Worm (Caenorhabditis elegans) whole organism, L4/young adult: ENCODE data around the gene F39B3.3.
"Not testable (repeated sequence)": the region's sequence is repeated elsewhere in the genome, so short reads cannot be mapped to it uniquely, and the experiment has no call there.

Source experiments
- W03F9.2 ChIP-seq: fragments of 150-350 bp; optimal IDR thresholded peaks from 2 replicates; lab custom pipeline; 2014; ENCODE audit warnings: missing biosample characterization, missing genetic modification characterization
- dao-5 ChIP-seq: sonication (generic microtip); optimal IDR thresholded peaks from 2 replicates; lab custom pipeline; 2016; ENCODE audit warnings: missing genotype, missing genetic modification characterization, moderate library complexity, missing compliant biosample characterization
- him-1 ChIP-seq: sonication (generic microtip); optimal IDR thresholded peaks from 2 replicates; lab custom pipeline; 2016; ENCODE audit warnings: missing genotype, missing genetic modification reagents, missing genetic modification characterization, missing compliant biosample characterization

Gene F39B3.3

DNA sequence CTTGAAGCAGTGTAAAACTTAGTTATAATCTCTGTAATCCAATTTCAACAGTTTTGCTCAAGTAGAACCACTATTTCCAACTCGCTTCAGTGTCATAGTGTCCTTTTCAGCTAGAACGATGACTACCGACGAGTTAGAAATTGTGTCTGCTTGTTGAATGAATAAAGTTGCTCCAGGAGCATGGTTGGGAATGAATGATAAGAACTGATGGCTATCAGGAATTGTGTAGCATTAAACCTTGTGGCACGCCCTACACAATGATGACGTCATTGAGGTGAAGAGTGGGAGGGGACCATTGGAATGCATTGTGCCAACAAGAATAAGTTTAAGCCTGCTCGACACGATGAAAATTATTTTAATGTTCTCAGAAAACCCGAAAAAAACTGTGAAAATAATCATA lies 19.8 kb upstream of the F39B3.3 start:
- TF ChIP-seq him-1 (tag; lab: Kevin White, UChicago) = no peak
- TF ChIP-seq W03F9.2 = no peak
- no peak for TF ChIP-seq dao-5 (tag; lab: Kevin White, UChicago)

ce11 chrX:17579779-17580178 lies 868 bp upstream of the F39B3.3 start, which contains the start of gene frpr-7:
frpr-7 (minus strand) TSS chrX:17579879.
- no peak for TF ChIP-seq dao-5 (tag; lab: Kevin White, UChicago)
- no peak for TF ChIP-seq him-1 (tag; lab: Kevin White, UChicago)
- TF ChIP-seq W03F9.2 = no peak

ce11 chrX:17567378-17567777 lies 11.5 kb downstream of the F39B3.3 start, which contains the start of gene F39B3.7:
F39B3.7 (minus strand) TSS chrX:17567478.
- TF ChIP-seq W03F9.2 (no peak), him-1 (tag; lab: Kevin White, UChicago) (no peak)

DNA sequence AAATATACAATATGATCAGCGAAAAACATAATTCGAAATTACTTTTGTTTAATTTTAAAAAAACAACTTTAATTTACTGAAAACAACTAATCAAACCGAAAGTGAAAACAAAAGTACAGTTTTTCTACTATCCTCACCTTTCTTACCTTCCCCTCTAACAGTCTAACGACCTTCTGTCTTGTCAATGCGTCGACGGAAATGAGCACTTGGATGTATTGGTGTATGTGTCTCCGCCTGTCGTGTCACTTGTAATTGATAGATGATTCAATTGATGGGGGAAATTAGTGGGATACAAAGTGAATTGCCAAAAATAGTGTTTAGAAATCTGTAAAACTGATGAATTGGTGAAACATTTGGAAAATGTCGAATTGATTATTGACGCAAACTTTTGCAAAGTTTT lies 15.5 kb downstream of the F39B3.3 start, which contains the start of gene F31A3.5:
Gene F31A3.5 (minus strand): TSS at position 200 of the 400 bp plus-strand sequence.
- no peak for TF ChIP-seq W03F9.2
- no peak for TF ChIP-seq dao-5 (tag; lab: Kevin White, UChicago)
- TF ChIP-seq him-1 (tag; lab: Kevin White, UChicago) = no peak

ce11 chrX:17562195-17562594 lies 16.7 kb downstream of the F39B3.3 start:
- TF ChIP-seq W03F9.2 (no peak), dao-5 (tag; lab: Kevin White, UChicago) (no peak), him-1 (tag; lab: Kevin White, UChicago) (no peak)

DNA sequence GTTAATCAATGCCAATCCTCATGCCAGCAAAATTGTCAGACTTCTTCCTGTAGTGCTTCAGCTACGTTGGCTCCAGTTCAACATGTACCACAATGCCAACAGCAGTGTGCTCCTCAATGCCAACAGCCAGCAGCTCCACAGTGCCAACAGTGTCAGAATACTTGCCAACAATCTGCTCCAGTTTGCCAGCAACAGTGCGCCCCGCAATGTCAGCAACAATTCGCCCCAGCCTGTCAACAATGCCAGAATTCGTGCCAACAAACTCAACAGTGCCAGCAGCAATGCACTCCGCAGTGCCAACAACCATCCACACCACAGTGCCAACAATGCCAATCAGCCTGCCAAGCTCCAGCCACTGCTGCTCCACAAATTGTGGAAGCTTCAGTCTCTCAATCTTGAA lies 25.1 kb downstream of the F39B3.3 start:
- TF ChIP-seq W03F9.2 (no peak), dao-5 (tag; lab: Kevin White, UChicago) (no peak), him-1 (tag; lab: Kevin White, UChicago) (no peak)

DNA sequence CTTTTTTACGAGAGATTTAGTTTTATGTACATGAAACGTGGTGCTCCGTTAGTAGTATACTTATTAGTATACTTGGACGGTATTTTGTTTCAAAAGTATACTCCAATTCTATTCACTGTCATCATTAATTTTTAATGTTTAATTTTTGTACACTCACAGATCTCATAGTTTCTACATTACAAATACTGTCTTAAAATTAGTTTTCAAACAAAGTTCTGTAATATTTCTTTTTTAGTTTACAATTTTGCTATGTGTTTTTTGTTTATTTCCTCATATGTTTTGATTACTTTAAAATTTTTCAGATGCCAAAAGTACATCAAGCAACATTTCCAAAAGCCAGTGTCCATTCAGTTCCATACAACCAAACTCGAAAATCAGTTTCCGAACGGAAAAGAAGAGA lies 28.2 kb downstream of the F39B3.3 start, which contains the start of gene hlh-28:
Gene hlh-28 (plus strand): TSS at position 301 of the 400 bp plus-strand sequence.
- not testable (repeated sequence) for TF ChIP-seq dao-5 (tag; lab: Kevin White, UChicago); W03F9.2; him-1 (tag; lab: Kevin White, UChicago)

DNA sequence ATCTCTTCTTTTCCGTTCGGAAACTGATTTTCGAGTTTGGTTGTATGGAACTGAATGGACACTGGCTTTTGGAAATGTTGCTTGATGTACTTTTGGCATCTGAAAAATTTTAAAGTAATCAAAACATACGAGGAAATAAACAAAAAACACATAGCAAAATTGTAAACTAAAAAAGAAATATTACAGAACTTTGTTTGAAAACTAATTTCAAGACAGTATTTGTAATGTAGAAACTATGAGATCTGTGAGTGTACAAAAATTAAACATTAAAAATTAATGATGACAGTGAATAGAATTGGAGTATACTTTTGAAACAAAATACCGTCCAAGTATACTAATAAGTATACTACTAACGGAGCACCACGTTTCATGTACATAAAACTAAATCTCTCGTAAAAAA lies 30.4 kb downstream of the F39B3.3 start, which contains the start of gene hlh-29:
Gene hlh-29 (minus strand): TSS at position 101 of the 400 bp plus-strand sequence.
- TF ChIP-seq dao-5 (tag; lab: Kevin White, UChicago); W03F9.2; him-1 (tag; lab: Kevin White, UChicago): not testable (repeated sequence)

DNA sequence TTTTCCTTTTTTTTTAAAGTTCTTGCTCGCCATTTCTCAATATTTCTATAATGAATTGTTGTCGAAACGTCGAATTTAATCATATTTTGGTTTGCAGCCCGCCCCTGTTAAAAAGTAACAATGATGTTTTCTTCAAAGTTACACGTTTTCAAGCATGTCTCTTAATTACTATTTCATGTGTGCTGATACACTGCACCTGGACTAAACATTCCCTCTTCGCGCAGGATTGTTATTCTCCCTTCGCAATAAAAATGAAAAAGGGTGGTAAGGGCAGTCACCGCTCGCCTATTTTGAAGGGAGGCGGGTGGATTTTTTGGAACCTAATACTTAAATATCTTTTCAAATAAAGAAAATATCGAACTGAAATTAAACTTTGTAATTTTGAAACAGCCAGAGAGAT lies 33.4 kb downstream of the F39B3.3 start:
- TF ChIP-seq dao-5 (tag; lab: Kevin White, UChicago) (no peak), W03F9.2 (no peak), him-1 (tag; lab: Kevin White, UChicago) (peak; percentile 22)

ce11 chrX:17544349-17544936 lies 34.5 kb downstream of the F39B3.3 start:
- TF ChIP-seq him-1 (tag; lab: Kevin White, UChicago) = peak; percentile 91
- peak; percentile 68 for TF ChIP-seq W03F9.2
- no peak for TF ChIP-seq dao-5 (tag; lab: Kevin White, UChicago)

ce11 chrX:17539968-17540367 lies 38.9 kb downstream of the F39B3.3 start:
- TF ChIP-seq W03F9.2 (no peak), dao-5 (tag; lab: Kevin White, UChicago) (no peak), him-1 (tag; lab: Kevin White, UChicago) (no peak)

DNA sequence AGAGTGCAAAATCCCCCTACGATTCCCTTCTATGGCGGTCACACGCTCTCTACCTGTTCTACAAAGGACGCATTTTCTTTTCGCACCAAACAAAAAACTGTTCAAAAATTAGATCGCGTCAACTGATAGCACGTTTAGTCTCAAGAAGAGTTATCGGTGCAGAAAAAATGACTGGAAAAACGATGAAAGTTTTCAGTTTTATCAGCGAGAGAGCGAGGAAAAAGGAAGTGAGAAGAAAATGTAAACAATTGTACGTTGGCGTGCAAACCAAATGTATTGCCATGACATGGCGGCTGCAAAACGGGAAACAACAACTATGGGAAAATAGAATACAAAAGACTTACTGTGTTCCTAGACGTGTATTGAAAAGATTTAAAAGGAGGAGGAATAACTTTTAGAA lies 41.3 kb downstream of the F39B3.3 start:
- TF ChIP-seq dao-5 (tag; lab: Kevin White, UChicago) (no peak), him-1 (tag; lab: Kevin White, UChicago) (no peak), W03F9.2 (no peak)

- TF ChIP-seq him-1 (tag; lab: Kevin White, UChicago) = no peak
- TF ChIP-seq dao-5 (tag; lab: Kevin White, UChicago) = no peak
- no peak for TF ChIP-seq W03F9.2
Observed at ce11 chrX:17534877-17535276, 44.0 kb downstream of the F39B3.3 start.

DNA sequence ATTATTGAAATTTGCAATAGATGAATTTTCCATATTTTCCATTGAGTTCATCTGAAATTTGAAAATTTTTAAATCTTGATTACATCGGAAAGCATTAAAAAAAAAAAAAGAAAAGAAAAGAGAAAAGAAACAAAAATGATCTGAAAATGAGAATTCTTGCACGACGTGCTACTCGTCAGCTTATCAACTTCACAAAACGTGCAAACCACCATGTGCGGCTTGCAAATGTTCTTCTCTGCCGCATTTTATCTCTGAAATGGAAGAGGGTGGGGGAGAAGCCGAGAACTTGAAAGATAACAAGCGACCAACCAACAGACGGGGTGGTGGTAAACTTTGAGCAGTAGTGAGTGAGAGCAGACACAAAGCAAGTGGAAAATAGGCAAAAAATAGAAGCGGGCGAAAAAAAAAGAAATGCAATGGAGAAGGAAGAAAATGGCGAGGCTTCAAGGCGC lies 44.9 kb downstream of the F39B3.3 start, which contains the start of gene F31A3.3:
Gene F31A3.3 (minus strand): TSS at position 51 of the 452 bp plus-strand sequence.
- TF ChIP-seq dao-5 (tag; lab: Kevin White, UChicago) (no peak), him-1 (tag; lab: Kevin White, UChicago) (no peak), W03F9.2 (no peak)
